Worm (Caenorhabditis elegans): Measurements from ENCODE around the gene Y38H6C.20.

ce11 chrV:20527493-20527892 lies 23.5 kb downstream of the Y38H6C.20 start, which contains the start of gene Y38H6C.13:
- TF ChIP-seq ceh-27 (GFP tag; optimal IDR thresholded peaks at IDR 0.05) (no peak), madf-3 (GFP tag; IDR thresholded peaks at IDR 0.05) (no peak), F23B12.7 (tag; optimal IDR thresholded peaks at IDR 0.05; ENCODE audit: insufficient read depth) (no peak), hmg-20 (GFP tag; IDR thresholded peaks at IDR 0.05) (no peak), cebp-1 (GFP tag; IDR thresholded peaks at IDR 0.05) (no peak), cebp-1 (tag; optimal IDR thresholded peaks at IDR 0.05) (no peak), madf-6 (GFP tag; IDR thresholded peaks at IDR 0.05) (no peak), F49E8.2 (tag; optimal IDR thresholded peaks at IDR 0.05; ENCODE audit: insufficient read depth) (no peak), fkh-3 (tag; optimal IDR thresholded peaks at IDR 0.05) (no peak), Y53G8AR.9 (GFP tag; conservative IDR thresholded peaks at IDR 0.05) (no peak)

All from whole organism, young adult.